Fruit fly (Drosophila melanogaster) Kc167 (cell line): Measurements from ENCODE around the gene Rpn7.

Experiments used
- Myc ChIP-seq: fragments of >200 bp; optimal IDR thresholded peaks from 2 replicates; lab custom pipeline; 2017; ENCODE audit warnings: missing external identifiers
- Sin3A ChIP-seq: fragments of >200 bp; optimal IDR thresholded peaks from 2 replicates; lab custom pipeline; 2018; ENCODE audit warnings: missing external identifiers
- h ChIP-seq: fragments of >200 bp; optimal IDR thresholded peaks from 3 replicates; lab custom pipeline; 2018; ENCODE audit warnings: missing external identifiers
- insv ChIP-seq: fragments of >200 bp; optimal IDR thresholded peaks from 3 replicates; lab custom pipeline; 2018; ENCODE audit warnings: missing external identifiers
- psq ChIP-seq: fragments of >200 bp; optimal IDR thresholded peaks from 2 replicates; lab custom pipeline; 2017; ENCODE audit warnings: missing external identifiers
- ttk ChIP-seq: sonication (Bioruptor generic); optimal IDR thresholded peaks from 2 replicates; lab custom pipeline; 2017; ENCODE audit warnings: missing external identifiers

Gene Rpn7

dm6 chr3R:22446493-22446892 is 15.4 kb downstream of the Rpn7 start, which contains the start of gene CG12499:
CG12499 (minus strand) TSS chr3R:22446587.
- TF ChIP-seq Sin3A (lab: Kevin White, UChicago) (no peak), ttk (lab: Kevin White, UChicago) (no peak), h (lab: Kevin White, UChicago) (no peak), psq (lab: Kevin White, UChicago) (no peak), Myc (lab: Kevin White, UChicago) (no peak), insv (no peak)

- TF ChIP-seq ttk (lab: Kevin White, UChicago) (no peak), psq (lab: Kevin White, UChicago) (no peak), Sin3A (lab: Kevin White, UChicago) (no peak), h (lab: Kevin White, UChicago) (no peak), insv (no peak), Myc (lab: Kevin White, UChicago) (no peak)
Observed at dm6 chr3R:22438301-22438700, 23.6 kb downstream of the Rpn7 start.

DNA sequence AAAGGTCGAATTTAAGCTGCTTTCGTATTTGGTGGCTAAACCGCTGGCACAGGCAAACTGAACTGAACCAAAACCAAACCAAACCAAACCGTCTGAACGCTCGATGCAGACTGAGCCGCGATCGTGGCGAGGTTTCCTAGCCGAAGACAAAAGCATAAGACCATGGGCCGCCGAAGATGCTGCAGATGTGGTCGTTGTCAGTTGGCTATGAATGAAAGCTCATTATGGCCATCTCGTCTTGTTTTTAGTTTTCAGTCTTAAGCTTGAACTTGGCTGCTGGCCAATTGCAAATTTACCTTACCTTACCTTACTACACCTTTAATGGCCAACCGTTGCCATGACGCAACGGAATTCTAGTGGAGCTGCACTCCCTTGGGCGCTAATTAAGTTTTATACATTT is 25.8 kb downstream of the Rpn7 start, which contains the start of gene CG13847:
Gene CG13847 (minus strand): TSS at position 101 of the 400 bp plus-strand sequence.
- TF ChIP-seq insv (no peak), Myc (lab: Kevin White, UChicago) (no peak), h (lab: Kevin White, UChicago) (no peak), psq (lab: Kevin White, UChicago) (no peak), ttk (lab: Kevin White, UChicago) (no peak), Sin3A (lab: Kevin White, UChicago) (no peak)

DNA sequence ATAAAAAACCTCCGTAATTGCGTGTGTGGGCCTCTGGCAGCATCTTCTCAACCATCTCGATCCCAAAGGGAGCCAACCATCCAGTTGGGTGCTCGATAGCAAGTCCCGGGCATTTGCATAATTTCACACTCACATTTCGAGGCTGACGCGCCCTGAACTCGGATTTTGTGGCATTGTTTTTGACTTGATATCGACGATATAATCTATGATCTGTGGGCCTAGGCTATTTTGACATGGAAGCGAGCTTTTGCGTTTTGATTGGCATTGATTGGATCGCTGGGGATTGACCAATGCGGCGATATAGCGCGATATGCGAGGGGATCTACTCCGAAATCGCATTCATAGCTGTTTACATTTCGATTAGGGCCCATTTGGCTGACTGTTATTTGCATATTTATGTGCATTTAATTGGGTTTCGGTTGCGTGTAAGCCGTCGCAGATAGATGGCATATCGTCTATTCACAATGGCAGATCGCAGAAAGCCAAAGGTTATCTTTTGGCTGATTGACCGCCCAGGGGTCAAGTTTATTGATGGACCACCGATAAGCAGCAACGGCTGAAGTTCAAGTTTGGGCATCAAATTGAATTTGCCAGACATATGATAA is 29.6 kb downstream of the Rpn7 start:
- TF ChIP-seq psq (lab: Kevin White, UChicago): no peak
- TF ChIP-seq h (lab: Kevin White, UChicago): no peak
- no peak for TF ChIP-seq insv
- no peak for TF ChIP-seq Myc (lab: Kevin White, UChicago)
- TF ChIP-seq ttk (lab: Kevin White, UChicago): no peak
- no peak for TF ChIP-seq Sin3A (lab: Kevin White, UChicago)

dm6 chr3R:22424602-22425190 is 37.2 kb downstream of the Rpn7 start, which contains the start of gene pinta:
pinta (minus strand) TSS chr3R:22424929.
- TF ChIP-seq h (lab: Kevin White, UChicago) (no peak), ttk (lab: Kevin White, UChicago) (no peak), Sin3A (lab: Kevin White, UChicago) (no peak), insv (no peak), psq (lab: Kevin White, UChicago) (no peak), Myc (lab: Kevin White, UChicago) (no peak)

DNA sequence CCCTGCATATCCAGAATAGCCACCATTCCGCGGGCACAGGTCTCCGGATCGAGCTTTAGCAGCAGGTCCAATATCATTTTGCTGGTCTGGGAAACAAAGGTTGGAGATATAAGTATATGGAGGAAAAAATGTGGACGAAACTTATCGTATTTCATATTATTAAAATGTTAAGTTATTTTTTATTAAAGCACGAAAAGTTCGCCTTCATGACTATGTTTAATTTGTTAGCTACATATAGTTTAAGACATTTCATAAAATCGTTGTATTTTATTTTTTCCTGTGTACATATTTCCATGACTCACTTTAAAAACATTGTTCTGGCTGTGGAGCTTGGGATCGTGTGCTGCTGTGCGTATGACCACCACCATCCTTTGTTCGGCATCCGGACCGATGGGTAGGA is 37.9 kb downstream of the Rpn7 start:
- no peak for TF ChIP-seq h (lab: Kevin White, UChicago)
- TF ChIP-seq insv: no peak
- no peak for TF ChIP-seq ttk (lab: Kevin White, UChicago)
- TF ChIP-seq psq (lab: Kevin White, UChicago): no peak
- no peak for TF ChIP-seq Myc (lab: Kevin White, UChicago)
- no peak for TF ChIP-seq Sin3A (lab: Kevin White, UChicago)

dm6 chr3R:22421618-22422017 is 40.2 kb downstream of the Rpn7 start:
- no peak for TF ChIP-seq h (lab: Kevin White, UChicago)

- no peak for TF ChIP-seq ttk (lab: Kevin White, UChicago)
- TF ChIP-seq Myc (lab: Kevin White, UChicago): no peak
- no peak for TF ChIP-seq h (lab: Kevin White, UChicago)
- TF ChIP-seq Sin3A (lab: Kevin White, UChicago): no peak
Observed at dm6 chr3R:22420911-22421310, 40.9 kb downstream of the Rpn7 start, which contains the start of the genes Nop56 and mats. Nop56 (minus strand) TSS chr3R:22421068. mats (plus strand) TSS chr3R:22421161.

dm6 chr3R:22411879-22412587 is 49.8 kb downstream of the Rpn7 start:
- TF ChIP-seq insv: no peak
- TF ChIP-seq Myc (lab: Kevin White, UChicago): no peak
- no peak for TF ChIP-seq Sin3A (lab: Kevin White, UChicago)
- TF ChIP-seq ttk (lab: Kevin White, UChicago): no peak
- no peak for TF ChIP-seq h (lab: Kevin White, UChicago)
- no peak for TF ChIP-seq psq (lab: Kevin White, UChicago)
